Fruit fly (Drosophila melanogaster) ovary, adult (tissue): ENCODE data around the gene Dhod.

Experiments
- CG17801 ChIP-seq: fragments of 200-800 bp; optimal IDR thresholded peaks from 2 replicates; lab custom pipeline; 2019; ENCODE audit warnings: missing biosample characterization, mild to moderate bottlenecking, missing genetic modification characterization, moderate library complexity; ENCODE audit not compliant: partially characterized antibody

Gene Dhod

dm6 chr3R:8642376-8642966, 10.2 kb downstream of the Dhod start:
- TF ChIP-seq CG17801 (GFP tag; lab: Kevin White, UChicago) = no peak

dm6 chr3R:8638629-8639028, 14.1 kb downstream of the Dhod start:
- TF ChIP-seq CG17801 (GFP tag; lab: Kevin White, UChicago) = no peak

- no peak for TF ChIP-seq CG17801 (GFP tag; lab: Kevin White, UChicago)
Measured at dm6 chr3R:8635778-8636177, 16.9 kb downstream of the Dhod start, which contains the start of gene Or85e. Gene Or85e (minus strand): TSS chr3R:8635878.

- no peak for TF ChIP-seq CG17801 (GFP tag; lab: Kevin White, UChicago)
Measured at dm6 chr3R:8620737-8621136, 32.0 kb downstream of the Dhod start.

- TF ChIP-seq CG17801 (GFP tag; lab: Kevin White, UChicago) = no peak
Measured at dm6 chr3R:8619089-8619488, 33.6 kb downstream of the Dhod start.

- no peak for TF ChIP-seq CG17801 (GFP tag; lab: Kevin White, UChicago)
Measured at dm6 chr3R:8616149-8616548, 36.6 kb downstream of the Dhod start.
